Worm (Caenorhabditis elegans) whole organism, young adult: ENCODE measurements around the gene C27D9.1.
A peak's percentile ranks its signal among the peaks of the same experiment; 100 is the strongest.

Experiments
- B0019.2 ChIP-seq: fragments of 200-800 bp; sonication (Bioruptor generic); conservative IDR thresholded peaks from 2 replicates; pipeline ENCODE4 v1.3.6; 2022; ENCODE audit warnings: missing genetic modification reagents, missing genetic modification characterization, missing compliant biosample characterization
- B0261.1 ChIP-seq: sonication (generic microtip); optimal IDR thresholded peaks from 2 replicates; lab custom pipeline; 2016; ENCODE audit warnings: mild to moderate bottlenecking, missing genetic modification characterization, moderate library complexity, missing compliant biosample characterization
- B0336.3 ChIP-seq: fragments of 200-800 bp; sonication (Bioruptor generic); IDR thresholded peaks from 2 replicates; pipeline ENCODE4 v1.3.6; 2022; ENCODE audit warnings: missing genetic modification characterization, missing compliant biosample characterization
- C17E4.6 ChIP-seq: fragments of 200-800 bp; sonication (Bioruptor generic); IDR thresholded peaks from 2 replicates; pipeline ENCODE4 v1.3.6; 2022; ENCODE audit warnings: missing genetic modification reagents, missing genetic modification characterization, missing compliant biosample characterization
- F22D6.2 ChIP-seq: sonication (generic microtip); optimal IDR thresholded peaks from 2 replicates; lab custom pipeline; 2016; ENCODE audit warnings: mild to moderate bottlenecking, missing genetic modification characterization, missing compliant biosample characterization
- F23B12.7 ChIP-seq: sonication (generic microtip); optimal IDR thresholded peaks from 2 replicates; lab custom pipeline; 2017; ENCODE audit warnings: missing genetic modification characterization, mild to moderate bottlenecking, missing compliant biosample characterization, antibody characterized with exemption, moderate library complexity; ENCODE audit not compliant: insufficient read depth
- F33H1.4 ChIP-seq: fragments of 200-800 bp; sonication (Bioruptor generic); IDR thresholded peaks from 2 replicates; pipeline ENCODE4 v1.3.6; 2022; ENCODE audit warnings: missing genetic modification reagents, missing genetic modification characterization, missing compliant biosample characterization
- F37B4.10 ChIP-seq: fragments of 200-800 bp; sonication (Bioruptor generic); IDR thresholded peaks from 2 replicates; pipeline ENCODE4 v1.3.6; 2022; ENCODE audit warnings: missing genetic modification characterization, missing compliant biosample characterization
- F39B2.1 ChIP-seq: fragments of 200-800 bp; sonication (Bioruptor generic); IDR thresholded peaks from 2 replicates; pipeline ENCODE4 v1.3.6; 2022; ENCODE audit warnings: missing genetic modification reagents, missing genetic modification characterization, missing compliant biosample characterization
- F49E8.2 ChIP-seq: sonication (generic microtip); optimal IDR thresholded peaks from 3 replicates; lab custom pipeline; 2017; ENCODE audit warnings: missing genetic modification characterization, mild to moderate bottlenecking, missing compliant biosample characterization, antibody characterized with exemption, moderate library complexity; ENCODE audit not compliant: insufficient read depth
- F52B5.7 ChIP-seq: sonication (generic microtip); optimal IDR thresholded peaks from 2 replicates; lab custom pipeline; 2016; ENCODE audit warnings: mild to moderate bottlenecking, missing genetic modification characterization, missing compliant biosample characterization
- F55B11.4 ChIP-seq: sonication (generic microtip); optimal IDR thresholded peaks from 2 replicates; lab custom pipeline; 2016; ENCODE audit warnings: missing compliant biosample characterization, missing genetic modification characterization, borderline replicate concordance; ENCODE audit not compliant: insufficient read depth
- Y53G8AR.9 ChIP-seq: fragments of 200-800 bp; sonication (Bioruptor generic); conservative IDR thresholded peaks from 2 replicates; pipeline ENCODE4 v1.3.6; 2022; ENCODE audit warnings: missing genetic modification reagents, missing genetic modification characterization, missing compliant biosample characterization
- ama-1 ChIP-seq, 3 experiments: fragments of 150-350 bp in 1 of 3; sonication (generic microtip) in 2 of 3; optimal IDR thresholded peaks; 2 replicates each; lab custom pipeline; 2014 to 2018; ENCODE audit warnings: missing biosample characterization in 2 of 3, missing genetic modification characterization in 2 of 3, missing genetic modification reagents in 2 of 3
- athp-1 ChIP-seq: sonication (generic microtip); optimal IDR thresholded peaks from 2 replicates; lab custom pipeline; 2017; ENCODE audit warnings: mild to moderate bottlenecking, missing genetic modification characterization, missing compliant biosample characterization
- attf-6 ChIP-seq: fragments of 200-800 bp; sonication (Bioruptor generic); IDR thresholded peaks from 2 replicates; pipeline ENCODE4 v1.3.6; 2022; ENCODE audit warnings: missing genetic modification reagents, missing genetic modification characterization, missing compliant biosample characterization
- bed-1 ChIP-seq: fragments of 200-800 bp; sonication (Bioruptor generic); IDR thresholded peaks from 2 replicates; pipeline ENCODE4 v1.3.6; 2022; ENCODE audit warnings: missing genetic modification reagents, missing genetic modification characterization, missing compliant biosample characterization
- ccch-3 ChIP-seq: fragments of 200-800 bp; sonication (Bioruptor generic); optimal IDR thresholded peaks from 2 replicates; lab custom pipeline; 2018; ENCODE audit warnings: mild to moderate bottlenecking, missing genetic modification characterization, missing compliant biosample characterization
- cebp-2 ChIP-seq: fragments of 200-800 bp; sonication (Bioruptor generic); IDR thresholded peaks from 2 replicates; pipeline ENCODE4 v1.3.6; 2022; ENCODE audit warnings: missing genetic modification characterization, missing compliant biosample characterization
- ceh-100 ChIP-seq: fragments of 200-800 bp; sonication (Bioruptor generic); IDR thresholded peaks from 2 replicates; pipeline ENCODE4 v1.3.6; 2022; ENCODE audit warnings: missing genetic modification reagents, missing genetic modification characterization, missing compliant biosample characterization
- ceh-27 ChIP-seq: fragments of 200-800 bp; sonication (Bioruptor generic); optimal IDR thresholded peaks from 2 replicates; lab custom pipeline; 2018; ENCODE audit warnings: mild to moderate bottlenecking, missing genetic modification characterization, moderate library complexity, missing compliant biosample characterization
- ceh-40 ChIP-seq: fragments of 200-800 bp; sonication (Bioruptor generic); IDR thresholded peaks from 2 replicates; pipeline ENCODE4 v1.3.6; 2022; ENCODE audit warnings: missing genetic modification characterization, missing compliant biosample characterization
- ceh-79 ChIP-seq: sonication (generic microtip); optimal IDR thresholded peaks from 2 replicates; lab custom pipeline; 2017; ENCODE audit warnings: mild to moderate bottlenecking, missing genetic modification characterization, missing compliant biosample characterization
- dox-1 ChIP-seq: fragments of 200-800 bp; sonication (Bioruptor generic); IDR thresholded peaks from 2 replicates; pipeline ENCODE4 v1.3.6; 2022; ENCODE audit warnings: missing genetic modification reagents, missing genetic modification characterization, missing compliant biosample characterization
- efl-1 ChIP-seq: fragments of 150-350 bp; optimal IDR thresholded peaks from 2 replicates; lab custom pipeline; 2014; ENCODE audit warnings: missing biosample characterization, missing genetic modification reagents, missing genetic modification characterization
- egl-44 ChIP-seq: fragments of 200-800 bp; sonication (Bioruptor generic); IDR thresholded peaks from 2 replicates; pipeline ENCODE4 v1.3.6; 2022; ENCODE audit warnings: missing genetic modification reagents, missing genetic modification characterization, missing compliant biosample characterization
- egrh-3 ChIP-seq: fragments of 200-800 bp; sonication (Bioruptor generic); IDR thresholded peaks from 2 replicates; pipeline ENCODE4 v1.3.6; 2022; ENCODE audit warnings: missing genetic modification reagents, missing genetic modification characterization, missing compliant biosample characterization
- ekl-4 ChIP-seq: fragments of 200-800 bp; sonication (Bioruptor generic); IDR thresholded peaks from 2 replicates; pipeline ENCODE4 v1.3.6; 2022; ENCODE audit warnings: missing genetic modification reagents, missing genetic modification characterization, missing compliant biosample characterization
- him-1 ChIP-seq: sonication (generic microtip); optimal IDR thresholded peaks from 2 replicates; lab custom pipeline; 2016; ENCODE audit warnings: missing genotype, missing genetic modification reagents, missing genetic modification characterization, missing compliant biosample characterization
- hlh-12 ChIP-seq: sonication (generic microtip); optimal IDR thresholded peaks from 2 replicates; lab custom pipeline; 2016; ENCODE audit warnings: missing genetic modification characterization, missing compliant biosample characterization
- hsf-1 ChIP-seq: fragments of 200-800 bp; sonication (Bioruptor generic); IDR thresholded peaks from 2 replicates; pipeline ENCODE4 v1.3.6; 2022; ENCODE audit warnings: missing genetic modification reagents, missing genetic modification characterization, missing compliant biosample characterization
- lag-1 ChIP-seq: fragments of 200-800 bp; sonication (Bioruptor generic); IDR thresholded peaks from 2 replicates; pipeline ENCODE4 v1.3.6; 2022; ENCODE audit warnings: missing genetic modification reagents, missing genetic modification characterization, missing compliant biosample characterization
- let-526 ChIP-seq: fragments of 200-800 bp; sonication (Bioruptor generic); IDR thresholded peaks from 2 replicates; pipeline ENCODE4 v1.3.6; 2022; ENCODE audit warnings: missing genetic modification reagents, missing genetic modification characterization, missing compliant biosample characterization
- lin-26 ChIP-seq: fragments of 200-800 bp; sonication (Bioruptor generic); IDR thresholded peaks from 2 replicates; pipeline ENCODE4 v1.3.6; 2022; ENCODE audit warnings: missing genetic modification reagents, missing genetic modification characterization, missing compliant biosample characterization
- lsy-27 ChIP-seq: sonication (generic microtip); optimal IDR thresholded peaks from 2 replicates; lab custom pipeline; 2017; ENCODE audit warnings: missing genetic modification characterization, mild to moderate bottlenecking, missing compliant biosample characterization, antibody characterized with exemption, missing genotype, borderline replicate concordance; ENCODE audit not compliant: insufficient read depth
- madf-10 ChIP-seq: sonication (generic microtip); optimal IDR thresholded peaks from 2 replicates; lab custom pipeline; 2016; ENCODE audit warnings: mild to moderate bottlenecking, missing genetic modification characterization, missing compliant biosample characterization
- nfya-2 ChIP-seq: fragments of 200-800 bp; sonication (Bioruptor generic); IDR thresholded peaks from 2 replicates; pipeline ENCODE4 v1.3.6; 2022; ENCODE audit warnings: missing genetic modification reagents, missing genetic modification characterization, missing compliant biosample characterization
- nhr-179 ChIP-seq: sonication (generic microtip); optimal IDR thresholded peaks from 2 replicates; lab custom pipeline; 2016; ENCODE audit warnings: mild to moderate bottlenecking, missing genetic modification characterization, missing compliant biosample characterization
- nhr-80 ChIP-seq: sonication (generic microtip); optimal IDR thresholded peaks from 2 replicates; lab custom pipeline; 2016; ENCODE audit warnings: missing genetic modification characterization, missing compliant biosample characterization
- pbrm-1 ChIP-seq: fragments of 200-800 bp; sonication (Bioruptor generic); IDR thresholded peaks from 2 replicates; pipeline ENCODE4 v1.3.6; 2022; ENCODE audit warnings: missing genetic modification reagents, missing genetic modification characterization, missing compliant biosample characterization
- repo-1 ChIP-seq: sonication (generic microtip); optimal IDR thresholded peaks from 2 replicates; lab custom pipeline; 2017; ENCODE audit warnings: mild to moderate bottlenecking, missing genetic modification characterization, missing compliant biosample characterization
- ztf-3 ChIP-seq: fragments of 200-800 bp; sonication (Bioruptor generic); optimal IDR thresholded peaks from 2 replicates; lab custom pipeline; 2018; ENCODE audit warnings: mild to moderate bottlenecking, missing genetic modification characterization, missing compliant biosample characterization

C27D9.1 gene

DNA sequence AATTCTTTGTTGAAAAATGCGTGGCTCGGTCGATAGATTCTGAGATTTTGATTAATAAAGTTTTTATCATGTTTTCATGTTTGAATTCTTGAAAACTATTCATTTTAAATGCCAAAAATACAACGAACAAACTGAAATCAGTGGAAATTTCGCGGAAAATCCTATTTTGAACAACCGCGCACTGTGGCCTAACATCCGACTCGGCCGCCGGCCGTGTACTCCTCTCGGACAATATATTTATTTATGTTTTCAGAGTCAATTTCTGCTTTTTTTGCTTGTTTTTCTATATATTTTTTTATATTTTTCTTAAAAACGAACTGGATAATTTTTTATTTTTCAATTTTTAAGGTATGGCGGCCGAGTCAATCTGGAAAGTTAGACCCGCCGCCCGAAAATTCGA, 38.1 kb downstream of the C27D9.1 start, which contains the start of gene F26G1.1 (continued):
- TF ChIP-seq ama-1 (optimal IDR thresholded peaks at IDR 0.05; lab: Kevin White, UChicago), result no peak
- no peak for TF ChIP-seq ama-1 (GFP tag; optimal IDR thresholded peaks at IDR 0.05; lab: Kevin White, UChicago)
- peak; percentile 1 for TF ChIP-seq him-1
- TF ChIP-seq dox-1, result peak; percentile 54; the same call in 1 of the 2 replicates
- TF ChIP-seq bed-1 (GFP tag; lab: Robert Waterston, UW), result no peak
- TF ChIP-seq F55B11.4, result no peak
- no peak for TF ChIP-seq pbrm-1 (GFP tag; lab: Robert Waterston, UW)
- TF ChIP-seq madf-10 (tag; lab: Kevin White, UChicago), result peak; percentile 24
- TF ChIP-seq F49E8.2, result no peak
- no peak for TF ChIP-seq nfya-2 (GFP tag; lab: Robert Waterston, UW)
- no peak for TF ChIP-seq F39B2.1
- peak; percentile 51 for TF ChIP-seq F22D6.2 (tag; lab: Kevin White, UChicago)
- no peak for TF ChIP-seq nhr-80 (tag; lab: Kevin White, UChicago)
- no peak for TF ChIP-seq Y53G8AR.9 (GFP tag; lab: Robert Waterston, UW)
- TF ChIP-seq egrh-3, result peak; percentile 37
- TF ChIP-seq F52B5.7 (tag; lab: Kevin White, UChicago), result no peak
- no peak for TF ChIP-seq hlh-12 (tag; lab: Kevin White, UChicago)
- TF ChIP-seq F23B12.7 (tag; lab: Kevin White, UChicago), result peak; percentile 2
- TF ChIP-seq ccch-3 (GFP tag; lab: Kevin White, UChicago), result no peak
- TF ChIP-seq egl-44, result no peak
- TF ChIP-seq B0336.3 (GFP tag; lab: Robert Waterston, UW), result no peak
- no peak for TF ChIP-seq lsy-27
- peak; percentile 55 for TF ChIP-seq F33H1.4
- TF ChIP-seq ceh-79 (tag; lab: Kevin White, UChicago), result no peak
- TF ChIP-seq let-526 (GFP tag; lab: Robert Waterston, UW), result no peak
- TF ChIP-seq ceh-100 (GFP tag; lab: Robert Waterston, UW), result no peak
- no peak for TF ChIP-seq lag-1
- no peak for TF ChIP-seq hsf-1 (GFP tag; lab: Robert Waterston, UW)
- TF ChIP-seq ceh-27 (GFP tag; lab: Kevin White, UChicago), result peak; percentile 77
- TF ChIP-seq ekl-4 (GFP tag; lab: Robert Waterston, UW), result no peak
- no peak for TF ChIP-seq B0019.2
- TF ChIP-seq nhr-179, result no peak
- no peak for TF ChIP-seq lin-26
- no peak for TF ChIP-seq B0261.1 (tag; lab: Kevin White, UChicago)
- no peak for TF ChIP-seq cebp-2 (GFP tag; lab: Robert Waterston, UW)
- no peak for TF ChIP-seq C17E4.6
- TF ChIP-seq ceh-40 (GFP tag; lab: Robert Waterston, UW), result no peak
- TF ChIP-seq efl-1 (GFP tag; lab: Kevin White, UChicago), result peak; percentile 59
- TF ChIP-seq, all 124 proteins: peak for 38

DNA sequence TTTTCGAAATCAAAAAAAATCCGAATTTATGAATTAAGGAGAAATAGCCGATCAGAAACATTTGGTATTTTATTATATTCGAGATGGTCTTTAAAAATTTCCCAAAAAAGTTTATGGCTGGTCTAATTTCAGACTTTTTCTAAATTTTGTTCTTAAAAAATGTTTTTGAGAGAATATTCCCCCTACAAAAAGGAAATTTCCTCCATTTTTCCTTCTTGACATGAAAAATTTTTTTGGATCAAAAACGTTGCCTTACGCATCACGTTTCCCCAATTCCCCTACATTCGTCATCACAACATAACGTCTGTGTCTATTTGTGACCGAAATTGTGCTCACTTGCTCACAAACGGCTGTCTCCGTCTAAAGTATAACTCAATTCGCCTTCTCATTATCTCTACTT, 40.1 kb downstream of the C27D9.1 start:
- TF ChIP-seq lag-1 (no peak), F37B4.10 (GFP tag; lab: Robert Waterston, UW) (no peak), athp-1 (tag; lab: Kevin White, UChicago) (no peak), ceh-79 (tag; lab: Kevin White, UChicago) (no peak), attf-6 (GFP tag; lab: Robert Waterston, UW) (0 out of 2 replicates have a peak, but pooled peaks have one; percentile 12), ztf-3 (no peak), repo-1 (no peak), F49E8.2 (no peak)
